Worm (Caenorhabditis elegans) whole organism, midembryonic: Measurements from ENCODE around the gene hcp-3.

ENCODE experiments used
- T22C8.4 ChIP-seq: fragments of 200-800 bp; sonication (Bioruptor generic); IDR thresholded peaks from 2 replicates; pipeline ENCODE4 v1.3.6; 2022; ENCODE audit warnings: missing genetic modification characterization, missing compliant biosample characterization
- flt-1 ChIP-seq: fragments of 200-800 bp; sonication (Bioruptor generic); IDR thresholded peaks from 2 replicates; pipeline ENCODE4 v1.3.6; 2022; ENCODE audit warnings: missing genetic modification characterization, missing compliant biosample characterization
- tab-1 ChIP-seq: fragments of 200-800 bp; sonication (Bioruptor generic); IDR thresholded peaks from 2 replicates; pipeline ENCODE4 v1.3.6; 2022; ENCODE audit warnings: missing genetic modification characterization, missing compliant biosample characterization

- TF ChIP-seq flt-1 (GFP tag; lab: Robert Waterston, UW) (no peak), T22C8.4 (GFP tag; lab: Robert Waterston, UW) (no peak), tab-1 (no peak)
Observed at ce11 chrIII:9615114-9615513, 1.2 kb downstream of the hcp-3 start.
